Fruit fly (Drosophila melanogaster) whole organism, embryonic: Measurements from ENCODE around the gene D1.

Experiments
- ATbp ChIP-seq: fragments of 200-800 bp; sonication (Bioruptor generic); optimal IDR thresholded peaks from 2 replicates; lab custom pipeline; 2017; ENCODE audit warnings: missing biosample characterization, mild to moderate bottlenecking, missing genetic modification characterization, missing genetic modification reagents
- CG1024 ChIP-seq: fragments of 200-800 bp; sonication (Bioruptor generic); IDR thresholded peaks from 2 replicates; pipeline ENCODE4 v1.3.6; 2022; ENCODE audit warnings: missing biosample characterization, missing genetic modification characterization
- CG10543 ChIP-seq: fragments of 200-800 bp; sonication (Bioruptor generic); optimal IDR thresholded peaks from 3 replicates; lab custom pipeline; 2017; ENCODE audit warnings: missing biosample characterization, mild to moderate bottlenecking, missing genetic modification characterization, moderate library complexity
- CG11695 ChIP-seq: fragments of 200-800 bp; sonication (Bioruptor generic); IDR thresholded peaks from 3 replicates; pipeline ENCODE4 v1.3.6; 2022; ENCODE audit warnings: missing biosample characterization, missing genetic modification characterization
- CG11696 ChIP-seq: fragments of 200-800 bp; sonication (Bioruptor generic); IDR thresholded peaks from 2 replicates; pipeline ENCODE4 v1.3.6; 2022; ENCODE audit warnings: missing biosample characterization, missing genetic modification characterization
- CG12236 ChIP-seq: fragments of 200-800 bp; sonication (Bioruptor generic); optimal IDR thresholded peaks from 2 replicates; lab custom pipeline; 2016; ENCODE audit warnings: missing biosample characterization, missing genetic modification characterization
- CG13123 ChIP-seq: fragments of 200-800 bp; sonication (Bioruptor generic); optimal IDR thresholded peaks from 2 replicates; lab custom pipeline; 2016; ENCODE audit warnings: missing biosample characterization, missing genetic modification characterization
- CG13424 ChIP-seq: fragments of 200-800 bp; sonication (Bioruptor generic); optimal IDR thresholded peaks from 2 replicates; lab custom pipeline; 2019; ENCODE audit warnings: missing biosample characterization, mild to moderate bottlenecking, missing genetic modification characterization, moderate library complexity
- CG18476 ChIP-seq: fragments of 200-800 bp; sonication (Bioruptor generic); optimal IDR thresholded peaks from 2 replicates; lab custom pipeline; 2016; ENCODE audit warnings: missing biosample characterization, mild to moderate bottlenecking, missing genetic modification characterization
- CG2116 ChIP-seq: fragments of 200-800 bp; sonication (Bioruptor generic); optimal IDR thresholded peaks from 3 replicates; lab custom pipeline; 2018; ENCODE audit warnings: missing biosample characterization, mild to moderate bottlenecking, missing genetic modification characterization
- CG2129 ChIP-seq: fragments of 200-800 bp; sonication (Bioruptor generic); IDR thresholded peaks from 2 replicates; pipeline ENCODE4 v1.3.6; 2022; ENCODE audit warnings: missing biosample characterization, missing genetic modification characterization; ENCODE audit not compliant: partially characterized antibody
- CG5245 ChIP-seq: fragments of 200-800 bp; sonication (Bioruptor generic); optimal IDR thresholded peaks from 3 replicates; lab custom pipeline; 2016; ENCODE audit warnings: missing biosample characterization, missing genetic modification characterization
- CG7745 ChIP-seq: fragments of 200-800 bp; sonication (Bioruptor generic); optimal IDR thresholded peaks from 2 replicates; lab custom pipeline; 2018; ENCODE audit warnings: missing biosample characterization, mild to moderate bottlenecking, missing genetic modification characterization, moderate library complexity
- CG8388 ChIP-seq: fragments of 200-800 bp; sonication (Bioruptor generic); optimal IDR thresholded peaks from 2 replicates; lab custom pipeline; 2019; ENCODE audit warnings: missing biosample characterization, mild to moderate bottlenecking, missing genetic modification characterization, moderate library complexity
- CG9215 ChIP-seq: fragments of 200-800 bp; sonication (Bioruptor generic); IDR thresholded peaks from 2 replicates; pipeline ENCODE4 v1.3.6; 2022; ENCODE audit warnings: missing biosample characterization, missing genetic modification characterization
- Dbx ChIP-seq: fragments of 200-800 bp; sonication (Bioruptor generic); IDR thresholded peaks from 3 replicates; pipeline ENCODE4 v1.3.6; 2022; ENCODE audit warnings: missing biosample characterization, missing genetic modification characterization
- Ets97D ChIP-seq: fragments of 200-800 bp; sonication (Bioruptor generic); optimal IDR thresholded peaks from 3 replicates; lab custom pipeline; 2016; ENCODE audit warnings: missing biosample characterization, missing genetic modification characterization
- HHEX ChIP-seq: fragments of 200-800 bp; sonication (Bioruptor generic); optimal IDR thresholded peaks from 3 replicates; lab custom pipeline; 2017; ENCODE audit warnings: missing biosample characterization, mild to moderate bottlenecking, missing genetic modification characterization, missing genetic modification reagents
- Hr3 ChIP-seq: fragments of 200-800 bp; sonication (Bioruptor generic); optimal IDR thresholded peaks from 3 replicates; lab custom pipeline; 2016; ENCODE audit warnings: missing biosample characterization, missing genetic modification characterization
- Hr78 ChIP-seq, 2 experiments: fragments of 200-800 bp in 1 of 2; fragments of >200 bp in 1 of 2; sonication (Bioruptor generic) in 1 of 2; optimal IDR thresholded peaks; 2 replicates each; lab custom pipeline; 2017 to 2019; ENCODE audit warnings: missing biosample characterization in 2 of 2, missing genetic modification characterization in 2 of 2, mild to moderate bottlenecking in 1 of 2, moderate library complexity in 1 of 2
- Lim3 ChIP-seq: fragments of 200-800 bp; sonication (Bioruptor generic); IDR thresholded peaks from 2 replicates; pipeline ENCODE4 v1.3.6; 2022; ENCODE audit warnings: missing biosample characterization, missing genetic modification characterization
- Med ChIP-seq: fragments of 200-800 bp; sonication (Bioruptor generic); peaks from one replicate; lab custom pipeline; 2016; ENCODE audit warnings: missing biosample characterization, missing genetic modification characterization, mild to moderate bottlenecking, inconsistent platforms, moderate library complexity
- Meics ChIP-seq: fragments of 200-800 bp; sonication (Bioruptor generic); optimal IDR thresholded peaks from 2 replicates; lab custom pipeline; 2017; ENCODE audit warnings: missing biosample characterization, mild to moderate bottlenecking, missing genetic modification characterization
- Nf-YA ChIP-seq: fragments of 200-800 bp; sonication (Bioruptor generic); IDR thresholded peaks from 2 replicates; pipeline ENCODE4 v1.3.6; 2022; ENCODE audit warnings: missing biosample characterization, missing genetic modification characterization
- Oaz ChIP-seq: fragments of 200-800 bp; sonication (Bioruptor generic); IDR thresholded peaks from 2 replicates; pipeline ENCODE4 v1.3.6; 2022; ENCODE audit warnings: missing biosample characterization, missing genetic modification characterization
- Ravus ChIP-seq: fragments of 200-800 bp; sonication (Bioruptor generic); IDR thresholded peaks from 2 replicates; pipeline ENCODE4 v1.3.6; 2022; ENCODE audit warnings: missing biosample characterization, missing genetic modification characterization
- Scr ChIP-seq: fragments of 200-800 bp; sonication (Bioruptor generic); IDR thresholded peaks from 2 replicates; pipeline ENCODE4 v1.3.6; 2022; ENCODE audit warnings: missing biosample characterization, missing genetic modification characterization; ENCODE audit not compliant: partially characterized antibody
- Six4 ChIP-seq: fragments of 200-800 bp; sonication (Bioruptor generic); optimal IDR thresholded peaks from 2 replicates; lab custom pipeline; 2016; ENCODE audit warnings: missing biosample characterization, missing genetic modification characterization
- Sox100B ChIP-seq: fragments of 200-800 bp; sonication (Bioruptor generic); optimal IDR thresholded peaks from 3 replicates; lab custom pipeline; 2018; ENCODE audit warnings: missing biosample characterization, mild to moderate bottlenecking, missing genetic modification characterization
- Stat92E ChIP-seq, 3 experiments: fragments of >200 bp in 2 of 3; fragments of 200-800 bp in 1 of 3; sonication (Bioruptor generic) in 1 of 3; optimal IDR thresholded peaks; 2 replicates each; lab custom pipeline; 2017 to 2019; ENCODE audit warnings: missing biosample characterization in 3 of 3, missing genetic modification characterization in 3 of 3, mild to moderate bottlenecking in 1 of 3, moderate library complexity in 1 of 3
- Taf1 ChIP-seq: fragments of 200-800 bp; sonication (Bioruptor generic); IDR thresholded peaks from 2 replicates; pipeline ENCODE4 v1.3.6; 2022; ENCODE audit warnings: missing biosample characterization, missing genetic modification characterization
- Xbp1 ChIP-seq: fragments of 200-800 bp; sonication (Bioruptor generic); optimal IDR thresholded peaks from 3 replicates; lab custom pipeline; 2016; ENCODE audit warnings: missing biosample characterization, mild to moderate bottlenecking, missing genetic modification characterization
- az2 ChIP-seq: fragments of 200-800 bp; sonication (Bioruptor generic); optimal IDR thresholded peaks from 3 replicates; lab custom pipeline; 2016; ENCODE audit warnings: missing biosample characterization, missing genetic modification characterization
- bsh ChIP-seq, 2 experiments: fragments of 200-800 bp; sonication (Bioruptor generic); optimal IDR thresholded peaks; 2 replicates each; lab custom pipeline; 2017 to 2018; ENCODE audit warnings: mild to moderate bottlenecking in 2 of 2, missing biosample characterization in 2 of 2, missing genetic modification characterization in 2 of 2, moderate library complexity in 1 of 2
- ci ChIP-seq: fragments of 200-800 bp; sonication (Bioruptor generic); IDR thresholded peaks from 3 replicates; pipeline ENCODE4 v1.3.6; 2022; ENCODE audit warnings: missing biosample characterization, missing genetic modification characterization
- crol ChIP-seq: fragments of 200-800 bp; sonication (Bioruptor generic); IDR thresholded peaks from 2 replicates; pipeline ENCODE4 v1.3.6; 2022; ENCODE audit warnings: missing biosample characterization, missing genetic modification characterization
- fd96Cb ChIP-seq: fragments of 200-800 bp; sonication (Bioruptor generic); optimal IDR thresholded peaks from 2 replicates; lab custom pipeline; 2018; ENCODE audit warnings: missing biosample characterization, mild to moderate bottlenecking, missing genetic modification characterization, moderate library complexity
- gce ChIP-seq: fragments of 200-800 bp; sonication (Bioruptor generic); IDR thresholded peaks from 3 replicates; pipeline ENCODE4 v1.3.6; 2022; ENCODE audit warnings: missing biosample characterization, missing genetic modification characterization
- gem ChIP-seq: fragments of 200-800 bp; sonication (Bioruptor generic); optimal IDR thresholded peaks from 2 replicates; lab custom pipeline; 2019; ENCODE audit warnings: missing biosample characterization, mild to moderate bottlenecking, missing genetic modification characterization, moderate library complexity
- gro ChIP-seq: fragments of 200-800 bp; sonication (Bioruptor generic); optimal IDR thresholded peaks from 2 replicates; lab custom pipeline; 2016; ENCODE audit warnings: missing biosample characterization, missing genetic modification characterization
- ind ChIP-seq: fragments of 200-800 bp; sonication (Bioruptor generic); optimal IDR thresholded peaks from 3 replicates; lab custom pipeline; 2016; ENCODE audit warnings: missing biosample characterization, missing genetic modification characterization
- luna ChIP-seq: fragments of 200-800 bp; sonication (Bioruptor generic); optimal IDR thresholded peaks from 2 replicates; lab custom pipeline; 2016; ENCODE audit warnings: missing biosample characterization, missing genetic modification characterization
- nmo ChIP-seq: fragments of 200-800 bp; sonication (Bioruptor generic); optimal IDR thresholded peaks from 2 replicates; lab custom pipeline; 2018; ENCODE audit warnings: missing biosample characterization, mild to moderate bottlenecking, missing genetic modification characterization, moderate library complexity
- prd ChIP-seq, 3 experiments: fragments of >200 bp in 2 of 3; fragments of 200-800 bp in 1 of 3; sonication (Bioruptor generic) in 1 of 3; optimal IDR thresholded peaks in 2 of 3; IDR thresholded peaks in 1 of 3; 2 replicates in 2 of 3; 3 replicates in 1 of 3; pipeline versions ENCODE4 v1.3.6 to Lab custom; 2017 to 2022; ENCODE audit warnings: missing biosample characterization in 1 of 3, missing genetic modification characterization in 1 of 3
- scrt ChIP-seq: fragments of 200-800 bp; sonication (Bioruptor generic); optimal IDR thresholded peaks from 2 replicates; lab custom pipeline; 2018; ENCODE audit warnings: missing biosample characterization, mild to moderate bottlenecking, missing genetic modification characterization, moderate library complexity
- trh ChIP-seq: fragments of 200-800 bp; sonication (Bioruptor generic); optimal IDR thresholded peaks from 2 replicates; lab custom pipeline; 2016; ENCODE audit warnings: missing biosample characterization, missing genetic modification characterization
- vnd ChIP-seq: fragments of 200-800 bp; sonication (Bioruptor generic); IDR thresholded peaks from 3 replicates; pipeline ENCODE4 v1.3.6; 2022; ENCODE audit warnings: missing biosample characterization, missing genetic modification characterization; ENCODE audit not compliant: partially characterized antibody
- wek ChIP-seq: fragments of 200-800 bp; sonication (Bioruptor generic); optimal IDR thresholded peaks from 3 replicates; lab custom pipeline; 2018; ENCODE audit warnings: missing biosample characterization, mild to moderate bottlenecking, missing genetic modification characterization, moderate library complexity
- wor ChIP-seq: fragments of 200-800 bp; sonication (Bioruptor generic); IDR thresholded peaks from 2 replicates; pipeline ENCODE4 v1.3.6; 2022; ENCODE audit warnings: missing biosample characterization, missing genetic modification characterization
- yki ChIP-seq: fragments of >200 bp; optimal IDR thresholded peaks from 3 replicates; lab custom pipeline; 2018

The D1 gene

DNA sequence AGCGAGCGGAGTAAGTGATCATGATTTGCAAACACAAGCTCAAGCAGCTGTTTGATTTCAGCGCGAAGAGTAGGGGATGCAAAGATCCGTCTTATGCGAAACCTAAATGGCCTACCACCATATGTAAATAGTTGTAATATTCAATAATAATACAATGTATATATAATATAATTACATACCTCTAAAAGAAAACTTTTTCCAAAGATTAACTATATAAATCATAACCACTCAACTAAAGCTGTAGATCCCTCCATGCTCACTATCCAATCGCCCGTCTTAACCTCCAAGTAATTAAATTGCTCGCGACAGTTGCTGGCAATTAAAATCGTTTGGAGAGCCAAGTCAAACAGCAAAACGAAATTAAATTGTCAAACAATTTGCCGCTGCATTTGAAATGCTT, 13.1 kb downstream of the D1 start (continued):
- peak; percentile 78 for TF ChIP-seq Hr3 (GFP tag; lab: Kevin White, UChicago)
- TF ChIP-seq yki: no peak
- TF ChIP-seq fd96Cb (tag; lab: Kevin White, UChicago): peak; percentile 75
- no peak for TF ChIP-seq CG10543 (GFP tag; lab: Kevin White, UChicago)
- TF ChIP-seq Scr (GFP tag; lab: Robert Waterston, UW): no peak
- TF ChIP-seq luna (GFP tag; lab: Kevin White, UChicago): no peak
- TF ChIP-seq CG5245 (GFP tag; lab: Kevin White, UChicago): peak; percentile 37
- no peak for TF ChIP-seq wek (GFP tag; lab: Kevin White, UChicago)
- TF ChIP-seq ci: peak; percentile 38; the same call in 2 of the 3 replicates
- TF ChIP-seq gem (tag; lab: Kevin White, UChicago): peak; percentile 89
- no peak for TF ChIP-seq CG18476
- TF ChIP-seq vnd (GFP tag; lab: Robert Waterston, UW): no peak
- peak; percentile 49; the same call in 1 of the 2 replicates for TF ChIP-seq Nf-YA (GFP tag; lab: Robert Waterston, UW)
- peak; percentile 80 for TF ChIP-seq HHEX (GFP tag; lab: Kevin White, UChicago)
- TF ChIP-seq crol (GFP tag; lab: Robert Waterston, UW): no peak
- no peak for TF ChIP-seq prd (optimal IDR thresholded peaks at IDR 0.05; lab: Kevin White, UChicago)
- TF ChIP-seq prd (GFP tag; IDR thresholded peaks at IDR 0.05; lab: Robert Waterston, UW): peak; percentile 76
- TF ChIP-seq CG1024 (GFP tag; lab: Robert Waterston, UW): peak; percentile 35; the same call in 1 of the 2 replicates
- peak; percentile 67 for TF ChIP-seq Taf1 (GFP tag; lab: Robert Waterston, UW)
- TF ChIP-seq CG11696 (GFP tag; lab: Robert Waterston, UW): peak; percentile 64; the same call in 1 of the 2 replicates
- TF ChIP-seq Six4: peak; percentile 59
- no peak for TF ChIP-seq CG2129 (GFP tag; lab: Robert Waterston, UW)
- TF ChIP-seq Ravus (GFP tag; lab: Robert Waterston, UW): peak; percentile 51
- peak; percentile 80 for TF ChIP-seq ind
- TF ChIP-seq Ets97D: no peak
- TF ChIP-seq Xbp1 (GFP tag; lab: Kevin White, UChicago): peak; percentile 68
- peak; percentile 28 to 54 for TF ChIP-seq bsh (GFP tag; optimal IDR thresholded peaks at IDR 0.05; lab: Kevin White, UChicago)
- TF ChIP-seq CG7745 (tag; lab: Kevin White, UChicago): no peak
- TF ChIP-seq CG13123 (GFP tag; lab: Kevin White, UChicago): peak; percentile 26
- TF ChIP-seq ATbp (GFP tag; lab: Kevin White, UChicago): peak; percentile 26
- peak; percentile 40 for TF ChIP-seq scrt (GFP tag; lab: Kevin White, UChicago)
- TF ChIP-seq CG12236 (GFP tag; lab: Kevin White, UChicago): no peak
- peak; percentile 74 for TF ChIP-seq CG9215 (GFP tag; lab: Robert Waterston, UW)
- TF ChIP-seq Oaz (GFP tag; lab: Robert Waterston, UW): peak; percentile 51; the same call in 1 of the 2 replicates
- TF ChIP-seq Meics: peak; percentile 89
- TF ChIP-seq az2: peak; percentile 50
- TF ChIP-seq CG8388 (GFP tag; lab: Kevin White, UChicago): peak; percentile 33
- peak; percentile 81 for TF ChIP-seq Dbx (GFP tag; lab: Robert Waterston, UW)
- TF ChIP-seq gce (GFP tag; lab: Robert Waterston, UW): no peak
- peak; percentile 71 for TF ChIP-seq nmo (GFP tag; lab: Kevin White, UChicago)
- TF ChIP-seq Sox100B (GFP tag; lab: Kevin White, UChicago): peak; percentile 80
- peak; percentile 34 for TF ChIP-seq trh (GFP tag; lab: Kevin White, UChicago)
- TF ChIP-seq Hr78 (GFP tag; optimal IDR thresholded peaks at IDR 0.05; lab: Kevin White, UChicago): peak in 1 of 2 experiments; percentile 2
- peak; percentile 77 for TF ChIP-seq CG11695 (GFP tag; lab: Robert Waterston, UW)
- no peak for TF ChIP-seq Stat92E (GFP tag; optimal IDR thresholded peaks at IDR 0.05; lab: Kevin White, UChicago)
- TF ChIP-seq CG2116 (GFP tag; lab: Kevin White, UChicago): peak; percentile 9
- TF ChIP-seq CG13424 (tag; lab: Kevin White, UChicago): peak; percentile 73
- TF ChIP-seq Lim3: 0 out of 2 replicates have a peak, but pooled peaks have one; percentile 20
- peak; percentile 83 for TF ChIP-seq Med
- no peak for TF ChIP-seq gro
- peak; percentile 26; the same call in 1 of the 2 replicates for TF ChIP-seq wor (GFP tag; lab: Robert Waterston, UW)
